Fruit fly (Drosophila melanogaster): ENCODE data around the gene Nup205.

Nup205 gene

dm6 chrX:19806137-19806536 lies 45.9 kb upstream of the Nup205 start:
- TF ChIP-seq sens (GFP tag) (peak; percentile 64), Hmr (GFP tag; optimal IDR thresholded peaks at IDR 0.05) (peak; percentile 22), CG7556 (GFP tag; optimal IDR thresholded peaks at IDR 0.05) (peak; percentile 18), Ets65A (GFP tag) (peak; percentile 24), CG7839 (tag; optimal IDR thresholded peaks at IDR 0.05) (peak; percentile 13), CG6765 (GFP tag; optimal IDR thresholded peaks at IDR 0.05) (no peak), Mad (GFP tag; optimal IDR thresholded peaks at IDR 0.05) (no peak), CG12769 (tag; optimal IDR thresholded peaks at IDR 0.05) (no peak), D19A (tag; optimal IDR thresholded peaks at IDR 0.05) (peak; percentile 77), lab (GFP tag; optimal IDR thresholded peaks at IDR 0.05) (no peak), CG17385 (GFP tag; optimal IDR thresholded peaks at IDR 0.05) (peak; percentile 1), dmrt99B (tag; optimal IDR thresholded peaks at IDR 0.05) (peak; percentile 29), grau (tag; optimal IDR thresholded peaks at IDR 0.05) (peak; percentile 37), Sox102F (GFP tag; optimal IDR thresholded peaks at IDR 0.05) (peak; percentile 5), CG11504 (tag; optimal IDR thresholded peaks at IDR 0.05) (peak; percentile 49), gem (tag; optimal IDR thresholded peaks at IDR 0.05) (peak; percentile 51), Hr51 (GFP tag; optimal IDR thresholded peaks at IDR 0.05) (peak in 1 of 2 experiments; percentile 26), CG2678 (tag; optimal IDR thresholded peaks at IDR 0.05) (peak; percentile 38)

- TF ChIP-seq CG7745 (tag; optimal IDR thresholded peaks at IDR 0.05): no peak
- TF ChIP-seq CTCF (GFP tag; optimal IDR thresholded peaks at IDR 0.05): peak; percentile 79
- TF ChIP-seq rib (GFP tag; IDR thresholded peaks at IDR 0.05): no peak
Observed at dm6 chrX:19811057-19811456, 41.0 kb upstream of the Nup205 start.

- TF ChIP-seq CG8281 (tag; optimal IDR thresholded peaks at IDR 0.05) (no peak), hkb (optimal IDR thresholded peaks at IDR 0.05) (no peak), hkb (GFP tag; IDR thresholded peaks at IDR 0.05) (no peak), CG9609 (GFP tag; optimal IDR thresholded peaks at IDR 0.05) (no peak), oc (tag; optimal IDR thresholded peaks at IDR 0.05) (no peak), CG10654 (GFP tag; optimal IDR thresholded peaks at IDR 0.05) (no peak), CG42726 (GFP tag; IDR thresholded peaks at IDR 0.05; ENCODE audit: partially characterized antibody) (no peak), NC2α (GFP tag; optimal IDR thresholded peaks at IDR 0.05) (no peak), zfh2 (GFP tag; optimal IDR thresholded peaks at IDR 0.05) (no peak), CG10565 (GFP tag; optimal IDR thresholded peaks at IDR 0.05) (no peak), bsh (GFP tag; optimal IDR thresholded peaks at IDR 0.05) (no peak), CG10462 (GFP tag; optimal IDR thresholded peaks at IDR 0.05) (no peak), Dek (tag; optimal IDR thresholded peaks at IDR 0.05) (no peak)
Observed at dm6 chrX:19812429-19812828, 39.6 kb upstream of the Nup205 start, which contains the start of gene SkpD. SkpD (plus strand) TSS chrX:19812729.

- TF ChIP-seq yki (optimal IDR thresholded peaks at IDR 0.05): no peak
- TF ChIP-seq stwl (tag; optimal IDR thresholded peaks at IDR 0.05): peak; percentile 5
- no peak for TF ChIP-seq Meics (GFP tag; optimal IDR thresholded peaks at IDR 0.05)
- no peak for TF ChIP-seq HLH54F (GFP tag; optimal IDR thresholded peaks at IDR 0.05)
- TF ChIP-seq Hr78 (GFP tag; optimal IDR thresholded peaks at IDR 0.05): no peak
- no peak for TF ChIP-seq CG13424 (tag; optimal IDR thresholded peaks at IDR 0.05)
- no peak for TF ChIP-seq CG1832 (GFP tag; optimal IDR thresholded peaks at IDR 0.05)
- no peak for TF ChIP-seq dm (GFP tag; optimal IDR thresholded peaks at IDR 0.05)
- no peak for TF ChIP-seq Oli (tag; optimal IDR thresholded peaks at IDR 0.05)
- TF ChIP-seq CG14710 (tag; optimal IDR thresholded peaks at IDR 0.05): peak; percentile 52
- TF ChIP-seq CG18619 (GFP tag; optimal IDR thresholded peaks at IDR 0.05): no peak
Observed at dm6 chrX:19815772-19816171, 36.2 kb upstream of the Nup205 start, which contains the start of gene SkpC. SkpC (plus strand) TSS chrX:19816072.

All from whole organism, embryonic.